Fruit fly (Drosophila melanogaster) whole organism, embryonic: ENCODE results near the gene CG5107.

ENCODE experiments used
- Atf6 ChIP-seq: fragments of 200-800 bp; sonication (Bioruptor generic); IDR thresholded peaks from 2 replicates; pipeline ENCODE4 v1.3.6; 2022; ENCODE audit warnings: missing biosample characterization, missing genetic modification characterization
- BtbVII ChIP-seq: fragments of 200-800 bp; sonication (Bioruptor generic); optimal IDR thresholded peaks from 3 replicates; lab custom pipeline; 2017; ENCODE audit warnings: missing biosample characterization, mild to moderate bottlenecking, missing genetic modification characterization
- CG10543 ChIP-seq: fragments of 200-800 bp; sonication (Bioruptor generic); optimal IDR thresholded peaks from 3 replicates; lab custom pipeline; 2017; ENCODE audit warnings: missing biosample characterization, mild to moderate bottlenecking, missing genetic modification characterization, moderate library complexity
- CG10959 ChIP-seq: fragments of 200-800 bp; sonication (Bioruptor generic); IDR thresholded peaks from 2 replicates; pipeline ENCODE4 v1.3.6; 2022; ENCODE audit warnings: missing biosample characterization, missing genetic modification characterization
- CG11504 ChIP-seq: fragments of 200-800 bp; sonication (Bioruptor generic); optimal IDR thresholded peaks from 3 replicates; lab custom pipeline; 2019; ENCODE audit warnings: missing biosample characterization, mild to moderate bottlenecking, missing genetic modification characterization, moderate library complexity
- CG13894 ChIP-seq: fragments of 200-800 bp; sonication (Bioruptor generic); optimal IDR thresholded peaks from 3 replicates; lab custom pipeline; 2018; ENCODE audit warnings: missing biosample characterization, mild to moderate bottlenecking, missing genetic modification characterization, moderate library complexity
- CG14050 ChIP-seq: fragments of 200-800 bp; sonication (Bioruptor generic); IDR thresholded peaks from 3 replicates; pipeline ENCODE4 v1.3.6; 2022; ENCODE audit warnings: missing biosample characterization, missing genetic modification characterization
- CG14710 ChIP-seq: fragments of 200-800 bp; sonication (Bioruptor generic); optimal IDR thresholded peaks from 3 replicates; lab custom pipeline; 2019; ENCODE audit warnings: missing biosample characterization, mild to moderate bottlenecking, missing genetic modification characterization, moderate library complexity
- CG1603 ChIP-seq: fragments of 200-800 bp; sonication (Bioruptor generic); optimal IDR thresholded peaks from 2 replicates; lab custom pipeline; 2019; ENCODE audit warnings: missing biosample characterization, mild to moderate bottlenecking, missing genetic modification characterization, moderate library complexity
- CG17359 ChIP-seq: fragments of 200-800 bp; sonication (Bioruptor generic); optimal IDR thresholded peaks from 3 replicates; lab custom pipeline; 2018; ENCODE audit warnings: missing biosample characterization, mild to moderate bottlenecking, missing genetic modification characterization, moderate library complexity
- CG17361 ChIP-seq: fragments of 200-800 bp; sonication (Bioruptor generic); IDR thresholded peaks from 3 replicates; pipeline ENCODE4 v1.3.6; 2022; ENCODE audit warnings: missing biosample characterization, missing genetic modification characterization
- CG17385 ChIP-seq: fragments of 200-800 bp; sonication (Bioruptor generic); optimal IDR thresholded peaks from 3 replicates; lab custom pipeline; 2018; ENCODE audit warnings: missing biosample characterization, mild to moderate bottlenecking, missing genetic modification characterization
- CG17568 ChIP-seq: fragments of 200-800 bp; sonication (Bioruptor generic); optimal IDR thresholded peaks from 2 replicates; lab custom pipeline; 2018; ENCODE audit warnings: missing biosample characterization, mild to moderate bottlenecking, missing genetic modification characterization, moderate library complexity
- CG2678 ChIP-seq: fragments of 200-800 bp; sonication (Bioruptor generic); optimal IDR thresholded peaks from 3 replicates; lab custom pipeline; 2019; ENCODE audit warnings: missing biosample characterization, mild to moderate bottlenecking, missing genetic modification characterization, moderate library complexity
- CG31441 ChIP-seq: fragments of 200-800 bp; sonication (Bioruptor generic); IDR thresholded peaks from 2 replicates; pipeline ENCODE4 v1.3.6; 2022; ENCODE audit warnings: missing biosample characterization, missing genetic modification characterization
- CG3281 ChIP-seq: fragments of 200-800 bp; sonication (Bioruptor generic); optimal IDR thresholded peaks from 3 replicates; lab custom pipeline; 2017; ENCODE audit warnings: missing biosample characterization, mild to moderate bottlenecking, missing genetic modification characterization
- CG33557 ChIP-seq: fragments of 200-800 bp; sonication (Bioruptor generic); optimal IDR thresholded peaks from 2 replicates; lab custom pipeline; 2019; ENCODE audit warnings: missing biosample characterization, mild to moderate bottlenecking, missing genetic modification characterization, moderate library complexity
- CG3407 ChIP-seq: fragments of 200-800 bp; sonication (Bioruptor generic); optimal IDR thresholded peaks from 2 replicates; lab custom pipeline; 2018; ENCODE audit warnings: missing biosample characterization, mild to moderate bottlenecking, missing genetic modification characterization
- CG6175 ChIP-seq: fragments of 200-800 bp; sonication (Bioruptor generic); IDR thresholded peaks from 3 replicates; pipeline ENCODE4 v1.3.6; 2022; ENCODE audit warnings: missing biosample characterization, missing genetic modification characterization
- CG6813 ChIP-seq: fragments of 200-800 bp; sonication (Bioruptor generic); optimal IDR thresholded peaks from 2 replicates; lab custom pipeline; 2017; ENCODE audit warnings: missing biosample characterization, missing genetic modification characterization, mild to moderate bottlenecking, moderate library complexity, missing genetic modification reagents
- CG6854 ChIP-seq: fragments of 200-800 bp; sonication (Bioruptor generic); optimal IDR thresholded peaks from 3 replicates; lab custom pipeline; 2017; ENCODE audit warnings: missing biosample characterization, mild to moderate bottlenecking, missing genetic modification characterization
- CG7839 ChIP-seq: fragments of 200-800 bp; sonication (Bioruptor generic); optimal IDR thresholded peaks from 3 replicates; lab custom pipeline; 2018; ENCODE audit warnings: missing biosample characterization, mild to moderate bottlenecking, missing genetic modification characterization, moderate library complexity
- Dad ChIP-seq: fragments of 200-800 bp; sonication (Bioruptor generic); optimal IDR thresholded peaks from 3 replicates; lab custom pipeline; 2016; ENCODE audit warnings: missing biosample characterization, missing genetic modification characterization
- Eip74EF ChIP-seq, 2 experiments: fragments of 200-800 bp in 1 of 2; fragments of >200 bp in 1 of 2; sonication (Bioruptor generic) in 1 of 2; optimal IDR thresholded peaks; 2 replicates each; lab custom pipeline; 2017 to 2019; ENCODE audit warnings: missing biosample characterization in 2 of 2, missing genetic modification characterization in 2 of 2, mild to moderate bottlenecking in 1 of 2, moderate library complexity in 1 of 2
- Elba2 ChIP-seq: fragments of 200-800 bp; sonication (Bioruptor generic); optimal IDR thresholded peaks from 3 replicates; lab custom pipeline; 2016; ENCODE audit warnings: missing biosample characterization, missing genetic modification characterization
- Fer1 ChIP-seq: fragments of 200-800 bp; sonication (Bioruptor generic); optimal IDR thresholded peaks from 2 replicates; lab custom pipeline; 2017; ENCODE audit warnings: missing biosample characterization, mild to moderate bottlenecking, missing genetic modification characterization
- HHEX ChIP-seq: fragments of 200-800 bp; sonication (Bioruptor generic); optimal IDR thresholded peaks from 3 replicates; lab custom pipeline; 2017; ENCODE audit warnings: missing biosample characterization, mild to moderate bottlenecking, missing genetic modification characterization, missing genetic modification reagents
- Hand ChIP-seq: fragments of 200-800 bp; sonication (Bioruptor generic); optimal IDR thresholded peaks from 2 replicates; lab custom pipeline; 2017; ENCODE audit warnings: mild to moderate bottlenecking, missing biosample characterization, missing genetic modification reagents, missing genetic modification characterization
- Med ChIP-seq: fragments of 200-800 bp; sonication (Bioruptor generic); peaks from one replicate; lab custom pipeline; 2016; ENCODE audit warnings: missing biosample characterization, missing genetic modification characterization, mild to moderate bottlenecking, inconsistent platforms, moderate library complexity
- PHDP ChIP-seq: fragments of 200-800 bp; sonication (Bioruptor generic); optimal IDR thresholded peaks from 3 replicates; lab custom pipeline; 2018; ENCODE audit warnings: missing biosample characterization, mild to moderate bottlenecking, missing genetic modification characterization, moderate library complexity
- Rfx ChIP-seq: fragments of 200-800 bp; sonication (Bioruptor generic); IDR thresholded peaks from 2 replicates; pipeline ENCODE4 v1.3.6; 2022; ENCODE audit warnings: missing biosample characterization, missing genetic modification characterization
- Usf ChIP-seq: fragments of 200-800 bp; sonication (Bioruptor generic); optimal IDR thresholded peaks from 2 replicates; lab custom pipeline; 2017; ENCODE audit warnings: missing genotype, missing biosample characterization, missing genetic modification characterization
- Vsx1 ChIP-seq: fragments of 200-800 bp; sonication (Bioruptor generic); optimal IDR thresholded peaks from 2 replicates; lab custom pipeline; 2017; ENCODE audit warnings: missing biosample characterization, mild to moderate bottlenecking, missing genetic modification characterization, missing genetic modification reagents
- abd-A ChIP-seq: fragments of 200-800 bp; sonication (Bioruptor generic); optimal IDR thresholded peaks from 3 replicates; lab custom pipeline; 2019; ENCODE audit warnings: missing biosample characterization, mild to moderate bottlenecking, missing genetic modification characterization, moderate library complexity
- bsh ChIP-seq, 2 experiments: fragments of 200-800 bp; sonication (Bioruptor generic); optimal IDR thresholded peaks; 2 replicates each; lab custom pipeline; 2017 to 2018; ENCODE audit warnings: mild to moderate bottlenecking in 2 of 2, missing biosample characterization in 2 of 2, missing genetic modification characterization in 2 of 2, moderate library complexity in 1 of 2
- cad ChIP-seq: fragments of >200 bp; optimal IDR thresholded peaks from 2 replicates; lab custom pipeline; 2017; ENCODE audit warnings: missing biosample characterization, missing genetic modification characterization
- dmrt99B ChIP-seq: fragments of 200-800 bp; sonication (Bioruptor generic); optimal IDR thresholded peaks from 2 replicates; lab custom pipeline; 2018; ENCODE audit warnings: missing biosample characterization, mild to moderate bottlenecking, missing genetic modification characterization, moderate library complexity
- fd3F ChIP-seq: fragments of 200-800 bp; sonication (Bioruptor generic); optimal IDR thresholded peaks from 2 replicates; lab custom pipeline; 2018; ENCODE audit warnings: missing biosample characterization, mild to moderate bottlenecking, missing genetic modification characterization, moderate library complexity
- gcm ChIP-seq: fragments of 200-800 bp; sonication (Bioruptor generic); optimal IDR thresholded peaks from 2 replicates; lab custom pipeline; 2019; ENCODE audit warnings: missing biosample characterization, mild to moderate bottlenecking, missing genetic modification characterization, moderate library complexity
- gem ChIP-seq: fragments of 200-800 bp; sonication (Bioruptor generic); optimal IDR thresholded peaks from 2 replicates; lab custom pipeline; 2019; ENCODE audit warnings: missing biosample characterization, mild to moderate bottlenecking, missing genetic modification characterization, moderate library complexity
- grau ChIP-seq: fragments of 200-800 bp; optimal IDR thresholded peaks from 3 replicates; lab custom pipeline; 2019; ENCODE audit warnings: missing biosample characterization, mild to moderate bottlenecking, missing genetic modification characterization, moderate library complexity
- grn ChIP-seq: fragments of 200-800 bp; sonication (Bioruptor generic); optimal IDR thresholded peaks from 3 replicates; lab custom pipeline; 2017; ENCODE audit warnings: missing biosample characterization, missing genetic modification characterization
- kni ChIP-seq: fragments of 200-800 bp; sonication (Bioruptor generic); optimal IDR thresholded peaks from 3 replicates; lab custom pipeline; 2017; ENCODE audit warnings: mild to moderate bottlenecking, missing biosample characterization, missing genetic modification reagents, missing genetic modification characterization
- lab ChIP-seq: fragments of 200-800 bp; sonication (Bioruptor generic); optimal IDR thresholded peaks from 3 replicates; lab custom pipeline; 2017; ENCODE audit warnings: missing biosample characterization, missing genetic modification characterization, mild to moderate bottlenecking, moderate library complexity, missing genetic modification reagents
- odd ChIP-seq: fragments of 200-800 bp; sonication (Bioruptor generic); optimal IDR thresholded peaks from 2 replicates; lab custom pipeline; 2017; ENCODE audit warnings: missing biosample characterization, mild to moderate bottlenecking, missing genetic modification characterization
- pb ChIP-seq: fragments of 200-800 bp; sonication (Bioruptor generic); optimal IDR thresholded peaks from 3 replicates; lab custom pipeline; 2016; ENCODE audit warnings: missing biosample characterization, missing genetic modification characterization
- pfk ChIP-seq: fragments of 200-800 bp; sonication (Bioruptor generic); optimal IDR thresholded peaks from 2 replicates; lab custom pipeline; 2018; ENCODE audit warnings: missing biosample characterization, mild to moderate bottlenecking, missing genetic modification characterization, moderate library complexity

The CG5107 gene

dm6 chr3R:25543565-25544317, 38.8 kb downstream of the CG5107 start:
- TF ChIP-seq CG33557 (GFP tag; lab: Kevin White, UChicago) (peak; percentile 18), Atf6 (GFP tag; lab: Robert Waterston, UW) (peak; percentile 44; the same call in 1 of the 2 replicates), grn (GFP tag; lab: Kevin White, UChicago) (peak; percentile 2), BtbVII (GFP tag; lab: Kevin White, UChicago) (peak; percentile 68), gem (peak; percentile 30), lab (peak; percentile 37), CG14710 (tag; lab: Kevin White, UChicago) (no peak), CG6854 (GFP tag; lab: Kevin White, UChicago) (no peak), CG31441 (GFP tag; lab: Robert Waterston, UW) (0 out of 2 replicates have a peak, but pooled peaks have one; percentile 36), CG17361 (GFP tag; lab: Robert Waterston, UW) (0 out of 3 replicates have a peak, but pooled peaks have one; percentile 24), CG3281 (GFP tag; lab: Kevin White, UChicago) (peak; percentile 19), Usf (GFP tag; lab: Kevin White, UChicago) (no peak), Eip74EF (GFP tag; optimal IDR thresholded peaks at IDR 0.05; lab: Kevin White, UChicago) (peak in 1 of 2 experiments; percentile 37), abd-A (tag; lab: Kevin White, UChicago) (peak; percentile 21), gcm (GFP tag; lab: Kevin White, UChicago) (peak; percentile 14), grau (tag; lab: Kevin White, UChicago) (peak; percentile 9), fd3F (peak; percentile 10), CG6175 (GFP tag; lab: Robert Waterston, UW) (peak; percentile 26; the same call in 1 of the 3 replicates), kni (GFP tag; lab: Kevin White, UChicago) (peak; percentile 71), CG10543 (GFP tag; lab: Kevin White, UChicago) (peak; percentile 16), Fer1 (GFP tag; lab: Kevin White, UChicago) (peak; percentile 16), pfk (GFP tag; lab: Kevin White, UChicago) (no peak), CG1603 (peak; percentile 41), dmrt99B (tag; lab: Kevin White, UChicago) (peak; percentile 30), CG2678 (tag; lab: Kevin White, UChicago) (peak; percentile 48), CG17359 (tag; lab: Kevin White, UChicago) (peak; percentile 1), bsh (GFP tag; optimal IDR thresholded peaks at IDR 0.05; lab: Kevin White, UChicago) (peak in 1 of 2 experiments; percentile 32), cad (GFP tag; lab: Kevin White, UChicago) (no peak), Rfx (0 out of 2 replicates have a peak, but pooled peaks have one; percentile 10), CG11504 (peak; percentile 36), CG13894 (tag; lab: Kevin White, UChicago) (peak; percentile 13), pb (GFP tag; lab: Kevin White, UChicago) (no peak), CG7839 (tag; lab: Kevin White, UChicago) (peak; percentile 40), Vsx1 (GFP tag; lab: Kevin White, UChicago) (peak; percentile 50), CG17568 (peak; percentile 35), Hand (no peak), CG14050 (GFP tag; lab: Robert Waterston, UW) (no peak), CG17385 (GFP tag; lab: Kevin White, UChicago) (peak; percentile 10), CG6813 (GFP tag; lab: Kevin White, UChicago) (peak; percentile 21), Med (peak; percentile 82), HHEX (GFP tag; lab: Kevin White, UChicago) (peak; percentile 41), Elba2 (GFP tag; lab: Kevin White, UChicago) (no peak), odd (GFP tag; lab: Kevin White, UChicago) (peak; percentile 28), CG10959 (GFP tag; lab: Robert Waterston, UW) (no peak), PHDP (peak; percentile 56), CG3407 (GFP tag; lab: Kevin White, UChicago) (peak; percentile 31), Dad (GFP tag; lab: Kevin White, UChicago) (no peak)
